Fruit fly (Drosophila melanogaster) whole organism, prepupa: Measurements from ENCODE around the gene GILT2.

Experiments used
- CG8119 ChIP-seq: fragments of 200-800 bp; sonication (Bioruptor generic); IDR thresholded peaks from 3 replicates; pipeline ENCODE4 v1.3.6; 2022; ENCODE audit warnings: missing biosample characterization, missing genetic modification characterization
- OdsH ChIP-seq: fragments of 200-800 bp; sonication (Bioruptor generic); optimal IDR thresholded peaks from 3 replicates; lab custom pipeline; 2016; ENCODE audit warnings: missing biosample characterization, missing genetic modification characterization
- dac ChIP-seq: fragments of 200-800 bp; sonication (Bioruptor generic); optimal IDR thresholded peaks from 2 replicates; lab custom pipeline; 2017; ENCODE audit warnings: missing biosample characterization, mild to moderate bottlenecking, missing genetic modification characterization
- fd59A ChIP-seq: fragments of 200-800 bp; sonication (Bioruptor generic); optimal IDR thresholded peaks from 2 replicates; lab custom pipeline; 2017; ENCODE audit warnings: missing biosample characterization, mild to moderate bottlenecking, missing genetic modification characterization, missing genetic modification reagents

DNA sequence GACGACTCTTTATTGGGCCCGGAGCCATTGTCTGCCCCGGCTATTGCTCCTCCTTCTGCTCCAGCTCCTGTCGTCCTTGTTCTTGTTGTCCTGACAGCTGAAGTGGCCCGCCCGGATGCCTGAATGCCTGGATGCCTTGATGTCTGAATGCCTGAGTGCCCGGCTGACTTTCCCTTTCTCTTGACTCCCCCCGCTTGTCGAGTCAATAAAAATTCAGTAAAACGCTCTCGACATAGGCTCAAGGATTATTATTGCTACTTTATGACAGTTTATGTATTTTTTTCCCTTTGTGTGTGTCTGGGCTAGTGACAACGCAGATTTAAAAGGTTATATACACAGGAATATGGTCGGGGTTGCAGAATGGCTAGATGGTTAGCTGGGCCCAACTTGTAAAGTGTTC, 28.9 kb upstream of the GILT2 start:
- TF ChIP-seq OdsH (no peak), dac (GFP tag; lab: Kevin White, UChicago) (no peak), CG8119 (GFP tag; lab: Robert Waterston, UW) (no peak), fd59A (GFP tag; lab: Kevin White, UChicago) (no peak)
